Worm (Caenorhabditis elegans) whole organism, young adult: Measurements from ENCODE around the gene D1014.4.

Experiments
- B0019.2 ChIP-seq: fragments of 200-800 bp; sonication (Bioruptor generic); conservative IDR thresholded peaks from 2 replicates; pipeline ENCODE4 v1.3.6; 2022; ENCODE audit warnings: missing genetic modification reagents, missing genetic modification characterization, missing compliant biosample characterization
- F10E7.11 ChIP-seq: sonication (generic microtip); optimal IDR thresholded peaks from 2 replicates; lab custom pipeline; 2017; ENCODE audit warnings: mild to moderate bottlenecking, missing genetic modification characterization, moderate library complexity, missing compliant biosample characterization
- F22D6.2 ChIP-seq: sonication (generic microtip); optimal IDR thresholded peaks from 2 replicates; lab custom pipeline; 2016; ENCODE audit warnings: mild to moderate bottlenecking, missing genetic modification characterization, missing compliant biosample characterization
- F37B4.10 ChIP-seq: fragments of 200-800 bp; sonication (Bioruptor generic); IDR thresholded peaks from 2 replicates; pipeline ENCODE4 v1.3.6; 2022; ENCODE audit warnings: missing genetic modification characterization, missing compliant biosample characterization
- F39B2.1 ChIP-seq: fragments of 200-800 bp; sonication (Bioruptor generic); IDR thresholded peaks from 2 replicates; pipeline ENCODE4 v1.3.6; 2022; ENCODE audit warnings: missing genetic modification reagents, missing genetic modification characterization, missing compliant biosample characterization
- F57A8.1 ChIP-seq: fragments of 200-800 bp; sonication (Bioruptor generic); optimal IDR thresholded peaks from 2 replicates; lab custom pipeline; 2018; ENCODE audit warnings: mild to moderate bottlenecking, missing genetic modification characterization, moderate library complexity, missing compliant biosample characterization
- T07F8.4 ChIP-seq: sonication (generic microtip); optimal IDR thresholded peaks from 2 replicates; lab custom pipeline; 2016; ENCODE audit warnings: mild to moderate bottlenecking, missing genetic modification characterization, moderate library complexity, missing compliant biosample characterization
- T26A5.8 ChIP-seq: sonication (generic microtip); optimal IDR thresholded peaks from 2 replicates; lab custom pipeline; 2016; ENCODE audit warnings: missing genetic modification characterization, missing compliant biosample characterization
- Y95B8A.8 ChIP-seq: fragments of 200-800 bp; sonication (Bioruptor generic); IDR thresholded peaks from 2 replicates; pipeline ENCODE4 v1.3.6; 2022; ENCODE audit warnings: missing genetic modification reagents, missing genetic modification characterization, missing compliant biosample characterization
- ama-1 ChIP-seq, 3 experiments: fragments of 150-350 bp in 1 of 3; sonication (generic microtip) in 2 of 3; optimal IDR thresholded peaks; 2 replicates each; lab custom pipeline; 2014 to 2018; ENCODE audit warnings: missing biosample characterization in 2 of 3, missing genetic modification characterization in 2 of 3, missing genetic modification reagents in 2 of 3
- atf-7 ChIP-seq: sonication (generic microtip); optimal IDR thresholded peaks from 2 replicates; lab custom pipeline; 2017; ENCODE audit warnings: mild to moderate bottlenecking, missing genetic modification characterization, missing compliant biosample characterization
- attf-5 ChIP-seq: fragments of 200-800 bp; sonication (Bioruptor generic); optimal IDR thresholded peaks from 2 replicates; lab custom pipeline; 2018; ENCODE audit warnings: mild to moderate bottlenecking, missing genetic modification characterization, missing compliant biosample characterization
- bed-1 ChIP-seq: fragments of 200-800 bp; sonication (Bioruptor generic); IDR thresholded peaks from 2 replicates; pipeline ENCODE4 v1.3.6; 2022; ENCODE audit warnings: missing genetic modification reagents, missing genetic modification characterization, missing compliant biosample characterization
- ccch-3 ChIP-seq: fragments of 200-800 bp; sonication (Bioruptor generic); optimal IDR thresholded peaks from 2 replicates; lab custom pipeline; 2018; ENCODE audit warnings: mild to moderate bottlenecking, missing genetic modification characterization, missing compliant biosample characterization
- cebp-1 ChIP-seq, 2 experiments: fragments of 200-800 bp in 1 of 2; sonication (Bioruptor generic) in 1 of 2; sonication (generic microtip) in 1 of 2; IDR thresholded peaks in 1 of 2; optimal IDR thresholded peaks in 1 of 2; 2 replicates each; pipeline versions ENCODE4 v1.3.6 to Lab custom; 2017 to 2022; ENCODE audit warnings: missing compliant biosample characterization in 2 of 2, missing genetic modification characterization in 2 of 2, mild to moderate bottlenecking in 1 of 2, missing genetic modification reagents in 1 of 2, moderate library complexity in 1 of 2
- ceh-79 ChIP-seq: sonication (generic microtip); optimal IDR thresholded peaks from 2 replicates; lab custom pipeline; 2017; ENCODE audit warnings: mild to moderate bottlenecking, missing genetic modification characterization, missing compliant biosample characterization
- chd-7 ChIP-seq: sonication (generic microtip); optimal IDR thresholded peaks from 2 replicates; lab custom pipeline; 2016; ENCODE audit warnings: mild to moderate bottlenecking, missing genetic modification characterization, moderate library complexity, missing compliant biosample characterization
- die-1 ChIP-seq: sonication (generic microtip); optimal IDR thresholded peaks from 2 replicates; lab custom pipeline; 2016; ENCODE audit warnings: missing genotype, mild to moderate bottlenecking, missing genetic modification characterization, missing compliant biosample characterization
- dpff-1 ChIP-seq: sonication (generic microtip); optimal IDR thresholded peaks from 2 replicates; lab custom pipeline; 2017; ENCODE audit warnings: mild to moderate bottlenecking, missing genetic modification characterization, missing compliant biosample characterization
- fkh-3 ChIP-seq: sonication (generic microtip); optimal IDR thresholded peaks from 2 replicates; lab custom pipeline; 2016; ENCODE audit warnings: mild to moderate bottlenecking, missing genetic modification characterization, missing compliant biosample characterization
- him-1 ChIP-seq: sonication (generic microtip); optimal IDR thresholded peaks from 2 replicates; lab custom pipeline; 2016; ENCODE audit warnings: missing genotype, missing genetic modification reagents, missing genetic modification characterization, missing compliant biosample characterization
- hlh-12 ChIP-seq: sonication (generic microtip); optimal IDR thresholded peaks from 2 replicates; lab custom pipeline; 2016; ENCODE audit warnings: missing genetic modification characterization, missing compliant biosample characterization
- hsf-1 ChIP-seq: fragments of 200-800 bp; sonication (Bioruptor generic); IDR thresholded peaks from 2 replicates; pipeline ENCODE4 v1.3.6; 2022; ENCODE audit warnings: missing genetic modification reagents, missing genetic modification characterization, missing compliant biosample characterization
- lin-40 ChIP-seq: sonication (generic microtip); optimal IDR thresholded peaks from 2 replicates; lab custom pipeline; 2016; ENCODE audit warnings: missing genetic modification characterization, mild to moderate bottlenecking, missing compliant biosample characterization, missing genotype, missing genetic modification reagents
- lin-54 ChIP-seq: fragments of 200-800 bp; sonication (Bioruptor generic); optimal IDR thresholded peaks from 2 replicates; lab custom pipeline; 2018; ENCODE audit warnings: mild to moderate bottlenecking, missing genetic modification characterization, missing compliant biosample characterization
- lir-1 ChIP-seq: fragments of 200-800 bp; sonication (Bioruptor generic); conservative IDR thresholded peaks from 2 replicates; pipeline ENCODE4 v1.3.6; 2022; ENCODE audit warnings: missing genetic modification reagents, missing genetic modification characterization, missing compliant biosample characterization
- lsl-1 ChIP-seq: fragments of 200-800 bp; sonication (Bioruptor generic); optimal IDR thresholded peaks from 2 replicates; lab custom pipeline; 2018; ENCODE audit warnings: mild to moderate bottlenecking, missing genetic modification characterization, moderate library complexity, missing compliant biosample characterization
- madf-10 ChIP-seq: sonication (generic microtip); optimal IDR thresholded peaks from 2 replicates; lab custom pipeline; 2016; ENCODE audit warnings: mild to moderate bottlenecking, missing genetic modification characterization, missing compliant biosample characterization
- madf-6 ChIP-seq: fragments of 200-800 bp; sonication (Bioruptor generic); IDR thresholded peaks from 2 replicates; pipeline ENCODE4 v1.3.6; 2022; ENCODE audit warnings: missing genetic modification reagents, missing genetic modification characterization, missing compliant biosample characterization
- madf-8 ChIP-seq: fragments of 200-800 bp; sonication (Bioruptor generic); conservative IDR thresholded peaks from 2 replicates; pipeline ENCODE4 v1.3.6; 2022; ENCODE audit warnings: missing genetic modification reagents, missing genetic modification characterization, missing compliant biosample characterization
- mes-4 ChIP-seq: sonication (generic microtip); optimal IDR thresholded peaks from 2 replicates; lab custom pipeline; 2016; ENCODE audit warnings: missing genotype, missing genetic modification characterization, missing compliant biosample characterization
- nhr-120 ChIP-seq: fragments of 200-800 bp; sonication (Bioruptor generic); IDR thresholded peaks from 2 replicates; pipeline ENCODE4 v1.3.6; 2022; ENCODE audit warnings: missing genetic modification characterization, missing compliant biosample characterization
- nhr-179 ChIP-seq: sonication (generic microtip); optimal IDR thresholded peaks from 2 replicates; lab custom pipeline; 2016; ENCODE audit warnings: mild to moderate bottlenecking, missing genetic modification characterization, missing compliant biosample characterization
- nhr-80 ChIP-seq: sonication (generic microtip); optimal IDR thresholded peaks from 2 replicates; lab custom pipeline; 2016; ENCODE audit warnings: missing genetic modification characterization, missing compliant biosample characterization
- rpc-1 ChIP-seq, 2 experiments: fragments of 150-350 bp in 1 of 2; sonication (generic microtip) in 1 of 2; optimal IDR thresholded peaks; 2 replicates each; lab custom pipeline; 2014 to 2018; ENCODE audit warnings: missing biosample characterization in 1 of 2, missing genetic modification characterization in 1 of 2, missing genetic modification reagents in 1 of 2, missing genotype in 1 of 2
- sea-2 ChIP-seq: fragments of 200-800 bp; sonication (Bioruptor generic); IDR thresholded peaks from 2 replicates; pipeline ENCODE4 v1.3.6; 2022; ENCODE audit warnings: missing genetic modification characterization, missing compliant biosample characterization
- snpc-1.1 ChIP-seq: sonication (generic microtip); optimal IDR thresholded peaks from 2 replicates; lab custom pipeline; 2017; ENCODE audit warnings: missing genetic modification characterization, mild to moderate bottlenecking, missing compliant biosample characterization, antibody characterized with exemption, moderate library complexity, missing genotype, missing genetic modification reagents; ENCODE audit not compliant: insufficient read depth
- snpc-1.3 ChIP-seq: sonication (generic microtip); optimal IDR thresholded peaks from 2 replicates; lab custom pipeline; 2017; ENCODE audit warnings: missing genetic modification characterization, mild to moderate bottlenecking, missing compliant biosample characterization, antibody characterized with exemption, moderate library complexity, missing genotype, missing genetic modification reagents; ENCODE audit not compliant: insufficient read depth
- somi-1 ChIP-seq: fragments of 200-800 bp; sonication (Bioruptor generic); optimal IDR thresholded peaks from 2 replicates; lab custom pipeline; 2018; ENCODE audit warnings: mild to moderate bottlenecking, missing genetic modification characterization, missing compliant biosample characterization
- unc-62 ChIP-seq: fragments of 150-350 bp; optimal IDR thresholded peaks from 2 replicates; lab custom pipeline; 2014; ENCODE audit warnings: missing biosample characterization, missing genetic modification reagents, missing genetic modification characterization
- xnd-1 ChIP-seq: sonication (generic microtip); optimal IDR thresholded peaks from 2 replicates; lab custom pipeline; 2016; ENCODE audit warnings: missing genotype, missing genetic modification reagents, missing genetic modification characterization, missing compliant biosample characterization
- ztf-22 ChIP-seq: fragments of 200-800 bp; sonication (Bioruptor generic); optimal IDR thresholded peaks from 2 replicates; lab custom pipeline; 2018; ENCODE audit warnings: mild to moderate bottlenecking, missing genetic modification characterization, moderate library complexity, missing compliant biosample characterization
- ztf-26 ChIP-seq: sonication (generic microtip); optimal IDR thresholded peaks from 2 replicates; lab custom pipeline; 2017; ENCODE audit warnings: missing genetic modification characterization, missing compliant biosample characterization
- ztf-3 ChIP-seq: fragments of 200-800 bp; sonication (Bioruptor generic); optimal IDR thresholded peaks from 2 replicates; lab custom pipeline; 2018; ENCODE audit warnings: mild to moderate bottlenecking, missing genetic modification characterization, missing compliant biosample characterization
- ztf-6 ChIP-seq: fragments of 200-800 bp; sonication (Bioruptor generic); IDR thresholded peaks from 2 replicates; pipeline ENCODE4 v1.3.6; 2022; ENCODE audit warnings: missing genetic modification reagents, missing genetic modification characterization, missing compliant biosample characterization

Gene D1014.4

ce11 chrV:8108670-8109069, 24.4 kb upstream of the D1014.4 start, which contains the start of gene myo-5:
Gene myo-5 (plus strand): TSS chrV:8108970.
- TF ChIP-seq hlh-12 (tag; lab: Kevin White, UChicago) (no peak), lin-54 (GFP tag; lab: Kevin White, UChicago) (no peak), F39B2.1 (GFP tag; lab: Robert Waterston, UW) (no peak), unc-62 (GFP tag; lab: Kevin White, UChicago) (no peak), F10E7.11 (tag; lab: Kevin White, UChicago) (no peak), bed-1 (no peak), dpff-1 (tag; lab: Kevin White, UChicago) (no peak), F37B4.10 (GFP tag; lab: Robert Waterston, UW) (no peak), nhr-120 (GFP tag; lab: Robert Waterston, UW) (no peak), T26A5.8 (tag; lab: Kevin White, UChicago) (no peak), F57A8.1 (GFP tag; lab: Kevin White, UChicago) (no peak), cebp-1 (GFP tag; IDR thresholded peaks at IDR 0.05; lab: Robert Waterston, UW) (no peak), cebp-1 (tag; optimal IDR thresholded peaks at IDR 0.05; lab: Kevin White, UChicago) (no peak), attf-5 (GFP tag; lab: Kevin White, UChicago) (no peak), madf-6 (GFP tag; lab: Robert Waterston, UW) (no peak), atf-7 (tag; lab: Kevin White, UChicago) (no peak), lir-1 (GFP tag; lab: Robert Waterston, UW) (no peak), die-1 (tag; lab: Kevin White, UChicago) (no peak), ccch-3 (GFP tag; lab: Kevin White, UChicago) (no peak)

ce11 chrV:8110816-8111215, 22.2 kb upstream of the D1014.4 start:
- TF ChIP-seq ama-1 (optimal IDR thresholded peaks at IDR 0.05; lab: Kevin White, UChicago) (no peak), ama-1 (GFP tag; optimal IDR thresholded peaks at IDR 0.05; lab: Kevin White, UChicago) (no peak), Y95B8A.8 (GFP tag; lab: Robert Waterston, UW) (no peak), snpc-1.1 (tag; lab: Kevin White, UChicago) (no peak), ztf-22 (no peak), hsf-1 (GFP tag; lab: Robert Waterston, UW) (no peak), him-1 (tag; lab: Kevin White, UChicago) (no peak), xnd-1 (tag; lab: Kevin White, UChicago) (no peak), fkh-3 (tag; lab: Kevin White, UChicago) (no peak), lin-40 (tag; lab: Kevin White, UChicago) (no peak), madf-8 (GFP tag; lab: Robert Waterston, UW) (no peak), ceh-79 (tag; lab: Kevin White, UChicago) (no peak), F10E7.11 (tag; lab: Kevin White, UChicago) (no peak), rpc-1 (optimal IDR thresholded peaks at IDR 0.05; lab: Kevin White, UChicago) (no peak), rpc-1 (tag; optimal IDR thresholded peaks at IDR 0.05; lab: Kevin White, UChicago) (no peak), mes-4 (tag; lab: Kevin White, UChicago) (no peak), ztf-26 (tag; lab: Kevin White, UChicago) (no peak), ccch-3 (GFP tag; lab: Kevin White, UChicago) (no peak), T07F8.4 (tag; lab: Kevin White, UChicago) (no peak)

- TF ChIP-seq B0019.2 (no peak), lsl-1 (GFP tag; lab: Kevin White, UChicago) (no peak), chd-7 (tag; lab: Kevin White, UChicago) (no peak), ztf-6 (GFP tag; lab: Robert Waterston, UW) (no peak), lin-40 (tag; lab: Kevin White, UChicago) (no peak), madf-10 (tag; lab: Kevin White, UChicago) (no peak), T26A5.8 (tag; lab: Kevin White, UChicago) (no peak), nhr-179 (tag; lab: Kevin White, UChicago) (no peak), snpc-1.3 (tag; lab: Kevin White, UChicago) (no peak), Y95B8A.8 (GFP tag; lab: Robert Waterston, UW) (no peak), ztf-3 (GFP tag; lab: Kevin White, UChicago) (no peak), ztf-22 (no peak), nhr-80 (tag; lab: Kevin White, UChicago) (no peak), nhr-120 (GFP tag; lab: Robert Waterston, UW) (no peak), sea-2 (GFP tag; lab: Robert Waterston, UW) (no peak), lir-1 (GFP tag; lab: Robert Waterston, UW) (no peak), somi-1 (GFP tag; lab: Kevin White, UChicago) (no peak), snpc-1.1 (tag; lab: Kevin White, UChicago) (no peak), F22D6.2 (no peak)
Measured at ce11 chrV:8114542-8114941, 18.5 kb upstream of the D1014.4 start.
